Fruit fly (Drosophila melanogaster): ENCODE measurements around the gene Alg13.
A peak's percentile ranks its signal among the peaks of the same experiment; 100 is the strongest.

Alg13 gene

dm6 chr3R:29089662-29090007 is 48.7 kb downstream of the Alg13 start (continued):
- TF ChIP-seq aop (GFP tag; IDR thresholded peaks at IDR 0.05) = no peak
- TF ChIP-seq CG11696 (GFP tag; IDR thresholded peaks at IDR 0.05) = no peak
- peak; percentile 40; the same call in 1 of the 2 replicates for TF ChIP-seq CG6689 (GFP tag; IDR thresholded peaks at IDR 0.05)
- no peak for TF ChIP-seq CG2875 (GFP tag; optimal IDR thresholded peaks at IDR 0.05)
- no peak for TF ChIP-seq mirr (GFP tag; optimal IDR thresholded peaks at IDR 0.05)
- no peak for TF ChIP-seq chm (GFP tag; IDR thresholded peaks at IDR 0.05)
- no peak for TF ChIP-seq disco-r (GFP tag; optimal IDR thresholded peaks at IDR 0.05)
- peak; percentile 40 for TF ChIP-seq CG1603 (tag; optimal IDR thresholded peaks at IDR 0.05)
- TF ChIP-seq CG6765 (GFP tag; optimal IDR thresholded peaks at IDR 0.05) = no peak
- peak; percentile 45 for TF ChIP-seq Nf-YC (tag; optimal IDR thresholded peaks at IDR 0.05)
- TF ChIP-seq row (GFP tag; IDR thresholded peaks at IDR 0.05) = no peak
- TF ChIP-seq CG6791 (GFP tag; IDR thresholded peaks at IDR 0.05; ENCODE audit: partially characterized antibody) = no peak
- no peak for TF ChIP-seq CG10321 (GFP tag; IDR thresholded peaks at IDR 0.05)
- peak; percentile 21 for TF ChIP-seq run (tag; optimal IDR thresholded peaks at IDR 0.05)
- TF ChIP-seq dmrt99B (tag; optimal IDR thresholded peaks at IDR 0.05) = peak; percentile 77
- TF ChIP-seq slp2 (GFP tag; optimal IDR thresholded peaks at IDR 0.05) = no peak
- no peak for TF ChIP-seq CG10654 (GFP tag; optimal IDR thresholded peaks at IDR 0.05)
- TF ChIP-seq CG6654 (GFP tag; optimal IDR thresholded peaks at IDR 0.05) = no peak
- no peak for TF ChIP-seq dan (GFP tag; IDR thresholded peaks at IDR 0.05)
- TF ChIP-seq CG7372 (GFP tag; IDR thresholded peaks at IDR 0.05) = 0 out of 2 replicates have a peak, but pooled peaks have one; percentile 32
- 0 out of 3 replicates have a peak, but pooled peaks have one; percentile 17 for TF ChIP-seq H15 (GFP tag; IDR thresholded peaks at IDR 0.05)
- TF ChIP-seq zfh2 (GFP tag; optimal IDR thresholded peaks at IDR 0.05) = no peak
- no peak for TF ChIP-seq CG18011 (GFP tag; optimal IDR thresholded peaks at IDR 0.05)
- no peak for TF ChIP-seq CG33557 (GFP tag; optimal IDR thresholded peaks at IDR 0.05)
- TF ChIP-seq Poxn (GFP tag; IDR thresholded peaks at IDR 0.05) = no peak
- TF ChIP-seq CG13424 (tag; optimal IDR thresholded peaks at IDR 0.05) = no peak
- no peak for TF ChIP-seq C15 (GFP tag; IDR thresholded peaks at IDR 0.05)
- TF ChIP-seq en (GFP tag; optimal IDR thresholded peaks at IDR 0.05) = no peak
- TF ChIP-seq Ets65A (GFP tag) = no peak
- no peak for TF ChIP-seq ab (GFP tag; optimal IDR thresholded peaks at IDR 0.05)
- peak in 1 of 2 experiments; percentile 23 for TF ChIP-seq Eip74EF (GFP tag; optimal IDR thresholded peaks at IDR 0.05)
- TF ChIP-seq CG6272 (GFP tag; IDR thresholded peaks at IDR 0.05) = peak; percentile 35; the same call in 1 of the 2 replicates
- TF ChIP-seq sug (tag; optimal IDR thresholded peaks at IDR 0.05) = no peak
- peak; percentile 57 for TF ChIP-seq nmo (GFP tag; optimal IDR thresholded peaks at IDR 0.05)
- TF ChIP-seq Lim3 (GFP tag; IDR thresholded peaks at IDR 0.05) = no peak
- peak; percentile 43 for TF ChIP-seq scrt (GFP tag; optimal IDR thresholded peaks at IDR 0.05)
- peak; percentile 62 for TF ChIP-seq CG13296 (GFP tag; optimal IDR thresholded peaks at IDR 0.05)
- peak; percentile 43; the same call in 1 of the 2 replicates for TF ChIP-seq peb (GFP tag; IDR thresholded peaks at IDR 0.05)
- TF ChIP-seq oc (tag; optimal IDR thresholded peaks at IDR 0.05) = peak; percentile 26
- peak; percentile 0 for TF ChIP-seq pum (GFP tag; optimal IDR thresholded peaks at IDR 0.05)
- TF ChIP-seq CG10267 (tag; optimal IDR thresholded peaks at IDR 0.05) = peak; percentile 39
- TF ChIP-seq CG8089 (GFP tag; optimal IDR thresholded peaks at IDR 0.05) = no peak
- TF ChIP-seq danr (GFP tag; IDR thresholded peaks at IDR 0.05) = 0 out of 2 replicates have a peak, but pooled peaks have one; percentile 30
- no peak for TF ChIP-seq lbe (GFP tag; optimal IDR thresholded peaks at IDR 0.05)
- peak; percentile 40 for TF ChIP-seq CG1233 (GFP tag; optimal IDR thresholded peaks at IDR 0.05)
- TF ChIP-seq usp (GFP tag; optimal IDR thresholded peaks at IDR 0.05) = no peak
- TF ChIP-seq Usf (GFP tag; optimal IDR thresholded peaks at IDR 0.05) = no peak
- peak; percentile 75 for TF ChIP-seq Fer1 (GFP tag; optimal IDR thresholded peaks at IDR 0.05)
- no peak for TF ChIP-seq gcm2 (GFP tag; optimal IDR thresholded peaks at IDR 0.05)
- no peak for TF ChIP-seq MBD-R2 (GFP tag; IDR thresholded peaks at IDR 0.05)
- TF ChIP-seq Sin3A (optimal IDR thresholded peaks at IDR 0.05) = no peak
- TF ChIP-seq CG12104 (GFP tag; optimal IDR thresholded peaks at IDR 0.05) = no peak
- TF ChIP-seq sim (GFP tag; IDR thresholded peaks at IDR 0.05) = no peak
